Worm (Caenorhabditis elegans) whole organism, L2 larva: ENCODE results near the gene oops-1.
A peak's percentile ranks its signal among the peaks of the same experiment; 100 is the strongest.

Experiments used
- C34F6.9 ChIP-seq: fragments of 150-350 bp; optimal IDR thresholded peaks from 2 replicates; lab custom pipeline; 2014; ENCODE audit warnings: missing biosample characterization, missing genetic modification characterization
- F13H6.1 ChIP-seq: sonication (generic microtip); optimal IDR thresholded peaks from 2 replicates; lab custom pipeline; 2016; ENCODE audit warnings: missing genetic modification characterization, missing compliant biosample characterization
- R02D3.7 ChIP-seq: fragments of 150-350 bp; optimal IDR thresholded peaks from 2 replicates; lab custom pipeline; 2014; ENCODE audit warnings: missing biosample characterization, missing genetic modification characterization
- ZK546.5 ChIP-seq: sonication (generic microtip); optimal IDR thresholded peaks from 2 replicates; lab custom pipeline; 2017; ENCODE audit warnings: missing biosample characterization, missing genetic modification characterization
- ama-1 ChIP-seq: fragments of 150-350 bp; optimal IDR thresholded peaks from 2 replicates; lab custom pipeline; 2018; ENCODE audit warnings: inconsistent platforms
- ceh-82 ChIP-seq: fragments of 150-350 bp; optimal IDR thresholded peaks from 2 replicates; lab custom pipeline; 2014; ENCODE audit warnings: missing biosample characterization, missing genetic modification characterization
- crh-2 ChIP-seq: sonication (generic microtip); optimal IDR thresholded peaks from 2 replicates; lab custom pipeline; 2017; ENCODE audit warnings: missing biosample characterization, missing genetic modification characterization
- egl-27 ChIP-seq: sonication (generic microtip); optimal IDR thresholded peaks from 3 replicates; lab custom pipeline; 2017; ENCODE audit warnings: missing biosample characterization, missing genetic modification reagents, missing genetic modification characterization
- elt-1 ChIP-seq: fragments of 150-350 bp; optimal IDR thresholded peaks from 2 replicates; lab custom pipeline; 2014; ENCODE audit warnings: missing biosample characterization, missing genetic modification characterization
- fos-1 ChIP-seq: fragments of 150-350 bp; optimal IDR thresholded peaks from 2 replicates; lab custom pipeline; 2014; ENCODE audit warnings: missing biosample characterization, missing genetic modification characterization
- gmeb-1 ChIP-seq: fragments of 150-350 bp; optimal IDR thresholded peaks from 2 replicates; lab custom pipeline; 2014; ENCODE audit warnings: missing biosample characterization, missing genetic modification characterization
- lin-11 ChIP-seq: fragments of 150-350 bp; sonication (generic microtip); optimal IDR thresholded peaks from 2 replicates; lab custom pipeline; 2014; ENCODE audit warnings: missing biosample characterization, missing genetic modification characterization, inconsistent platforms, mixed read lengths
- lin-13 ChIP-seq: fragments of 150-350 bp; optimal IDR thresholded peaks from 2 replicates; lab custom pipeline; 2014; ENCODE audit warnings: missing biosample characterization, missing genetic modification reagents, missing genetic modification characterization
- lin-39 ChIP-seq: fragments of 150-350 bp; optimal IDR thresholded peaks from 2 replicates; lab custom pipeline; 2014; ENCODE audit warnings: missing biosample characterization, missing genetic modification reagents, missing genetic modification characterization
- lsy-2 ChIP-seq, 2 experiments: fragments of 150-350 bp in 1 of 2; sonication (generic microtip) in 1 of 2; optimal IDR thresholded peaks; 2 replicates each; lab custom pipeline; 2014 to 2017; ENCODE audit warnings: missing biosample characterization in 2 of 2, missing genetic modification characterization in 2 of 2
- mab-5 ChIP-seq: fragments of 150-350 bp; optimal IDR thresholded peaks from 2 replicates; lab custom pipeline; 2014; ENCODE audit warnings: missing biosample characterization, missing genetic modification characterization
- mdl-1 ChIP-seq, 2 experiments: fragments of 150-350 bp in 1 of 2; sonication (generic microtip) in 1 of 2; optimal IDR thresholded peaks; 2 replicates each; lab custom pipeline; 2017; ENCODE audit warnings: missing biosample characterization in 2 of 2, missing genetic modification characterization in 2 of 2
- nhr-10 ChIP-seq: sonication (generic microtip); optimal IDR thresholded peaks from 2 replicates; lab custom pipeline; 2017; ENCODE audit warnings: missing biosample characterization, missing genetic modification characterization
- nhr-12 ChIP-seq: fragments of 150-350 bp; optimal IDR thresholded peaks from 2 replicates; lab custom pipeline; 2014; ENCODE audit warnings: missing biosample characterization, missing genetic modification characterization
- nhr-129 ChIP-seq: fragments of 150-350 bp; optimal IDR thresholded peaks from 2 replicates; lab custom pipeline; 2014; ENCODE audit warnings: missing biosample characterization, missing genetic modification characterization
- nhr-237 ChIP-seq: fragments of 150-350 bp; optimal IDR thresholded peaks from 2 replicates; lab custom pipeline; 2014; ENCODE audit warnings: missing biosample characterization, missing genetic modification characterization
- nhr-25 ChIP-seq: fragments of 150-350 bp; sonication (generic microtip); optimal IDR thresholded peaks from 3 replicates; lab custom pipeline; 2014; ENCODE audit warnings: missing biosample characterization, missing genetic modification characterization
- nhr-6 ChIP-seq: fragments of 150-350 bp; optimal IDR thresholded peaks from 2 replicates; lab custom pipeline; 2014; ENCODE audit warnings: missing biosample characterization, missing genetic modification characterization
- peb-1 ChIP-seq: fragments of 150-350 bp; optimal IDR thresholded peaks from 2 replicates; lab custom pipeline; 2014; ENCODE audit warnings: missing biosample characterization, missing genetic modification characterization
- sem-4 ChIP-seq: fragments of 150-350 bp; optimal IDR thresholded peaks from 2 replicates; lab custom pipeline; 2014; ENCODE audit warnings: missing biosample characterization, missing genetic modification reagents, missing genetic modification characterization
- skn-1 ChIP-seq: sonication (generic microtip); optimal IDR thresholded peaks from 2 replicates; lab custom pipeline; 2017; ENCODE audit warnings: missing biosample characterization, missing genetic modification characterization
- sma-3 ChIP-seq: sonication (generic microtip); optimal IDR thresholded peaks from 2 replicates; lab custom pipeline; 2016; ENCODE audit warnings: missing genetic modification reagents, missing genetic modification characterization, missing compliant biosample characterization
- sma-9 ChIP-seq, 2 experiments: fragments of 150-350 bp in 1 of 2; sonication (generic microtip) in 1 of 2; optimal IDR thresholded peaks; 2 replicates each; lab custom pipeline; 2014 to 2016; ENCODE audit warnings: missing genetic modification characterization in 2 of 2, mild to moderate bottlenecking in 1 of 2, missing biosample characterization in 1 of 2, missing compliant biosample characterization in 1 of 2, missing genetic modification reagents in 1 of 2, moderate library complexity in 1 of 2
- snpc-4 ChIP-seq: fragments of 150-350 bp; optimal IDR thresholded peaks from 2 replicates; lab custom pipeline; 2014; ENCODE audit warnings: missing biosample characterization, missing genetic modification characterization
- unc-39 ChIP-seq: fragments of 150-350 bp; optimal IDR thresholded peaks from 2 replicates; lab custom pipeline; 2014; ENCODE audit warnings: missing biosample characterization, missing genetic modification characterization
- unc-55 ChIP-seq: fragments of 150-350 bp; sonication (generic microtip); optimal IDR thresholded peaks from 3 replicates; lab custom pipeline; 2014; ENCODE audit warnings: missing biosample characterization, missing genetic modification reagents, missing genetic modification characterization
- zag-1 ChIP-seq: fragments of 150-350 bp; optimal IDR thresholded peaks from 2 replicates; lab custom pipeline; 2014; ENCODE audit warnings: missing biosample characterization, missing genetic modification characterization
- ztf-11 ChIP-seq: sonication (generic microtip); optimal IDR thresholded peaks from 2 replicates; lab custom pipeline; 2017; ENCODE audit warnings: missing biosample characterization, missing genetic modification characterization
- ztf-4 ChIP-seq: fragments of 150-350 bp; optimal IDR thresholded peaks from 2 replicates; lab custom pipeline; 2014; ENCODE audit warnings: missing biosample characterization, missing genetic modification characterization

oops-1 gene

ce11 chrIV:5817459-5817858 is 3.5 kb upstream of the oops-1 start (continued):
- TF ChIP-seq egl-27 (peak; percentile 51), snpc-4 (tag; lab: Kevin White, UChicago) (no peak), unc-55 (peak; percentile 9)

- TF ChIP-seq crh-2 (no peak), lin-39 (tag; lab: Kevin White, UChicago) (no peak), mdl-1 (tag; optimal IDR thresholded peaks at IDR 0.05; lab: Kevin White, UChicago) (no peak), ztf-11 (tag; lab: Kevin White, UChicago) (no peak), nhr-129 (no peak), unc-39 (no peak), sma-9 (GFP tag; optimal IDR thresholded peaks at IDR 0.05; lab: Kevin White, UChicago) (no peak), sma-9 (tag; optimal IDR thresholded peaks at IDR 0.05; lab: Kevin White, UChicago) (no peak), gmeb-1 (tag; lab: Kevin White, UChicago) (no peak), egl-27 (no peak), lin-13 (GFP tag; lab: Kevin White, UChicago) (no peak), sma-3 (GFP tag; lab: Kevin White, UChicago) (no peak), ceh-82 (tag; lab: Kevin White, UChicago) (no peak), nhr-10 (tag; lab: Kevin White, UChicago) (no peak)
- TF ChIP-seq, all 48 proteins: peak for 0
Measured at ce11 chrIV:5816466-5816865, 2.5 kb upstream of the oops-1 start.

ce11 chrIV:5811079-5811622 is 2.8 kb downstream of the oops-1 start:
- peak; percentile 36 for TF ChIP-seq lin-39 (tag; lab: Kevin White, UChicago)
- TF ChIP-seq R02D3.7 (tag; lab: Kevin White, UChicago), result no peak

- no peak for TF ChIP-seq snpc-4 (tag; lab: Kevin White, UChicago)
- no peak for TF ChIP-seq peb-1
Measured at ce11 chrIV:5809733-5810132, 4.2 kb downstream of the oops-1 start.

ce11 chrIV:5806909-5807308 is 7.0 kb downstream of the oops-1 start, which contains the start of gene lntl-1:
TSS of gene lntl-1 (minus strand) at chrIV:5807093.
- peak in 1 of 2 experiments; percentile 57 for TF ChIP-seq lsy-2 (tag; optimal IDR thresholded peaks at IDR 0.05; lab: Kevin White, UChicago)
- TF ChIP-seq unc-55, result peak; percentile 18
- no peak for TF ChIP-seq egl-27
- no peak for TF ChIP-seq nhr-129
- no peak for TF ChIP-seq nhr-12 (tag; lab: Kevin White, UChicago)
- no peak for TF ChIP-seq crh-2
- no peak for TF ChIP-seq sma-9 (GFP tag; optimal IDR thresholded peaks at IDR 0.05; lab: Kevin White, UChicago)
- TF ChIP-seq sma-9 (tag; optimal IDR thresholded peaks at IDR 0.05; lab: Kevin White, UChicago), result no peak
- TF ChIP-seq ceh-82 (tag; lab: Kevin White, UChicago), result no peak
- TF ChIP-seq nhr-237, result no peak
- TF ChIP-seq sem-4, result no peak
- no peak for TF ChIP-seq F13H6.1 (tag; lab: Kevin White, UChicago)
- TF ChIP-seq, all 48 proteins: peak for 2

ce11 chrIV:5806348-5806747 is 7.6 kb downstream of the oops-1 start:
- TF ChIP-seq nhr-129, result no peak
- no peak for TF ChIP-seq elt-1 (tag; lab: Kevin White, UChicago)
- TF ChIP-seq mab-5, result no peak
- no peak for TF ChIP-seq skn-1 (tag; lab: Kevin White, UChicago)

- TF ChIP-seq nhr-6 (tag; lab: Kevin White, UChicago) (peak; percentile 61), crh-2 (peak; percentile 74), F13H6.1 (tag; lab: Kevin White, UChicago) (peak; percentile 34), ztf-4 (tag; lab: Kevin White, UChicago) (peak; percentile 25), nhr-25 (tag; lab: Kevin White, UChicago) (no peak), mdl-1 (tag; optimal IDR thresholded peaks at IDR 0.05; lab: Kevin White, UChicago) (peak in 1 of 2 experiments; percentile 52), C34F6.9 (tag; lab: Kevin White, UChicago) (peak; percentile 77), mab-5 (peak; percentile 4), fos-1 (peak; percentile 4), egl-27 (peak; percentile 38), zag-1 (tag; lab: Kevin White, UChicago) (peak; percentile 33), ceh-82 (tag; lab: Kevin White, UChicago) (no peak), lin-13 (GFP tag; lab: Kevin White, UChicago) (peak; percentile 7), nhr-10 (tag; lab: Kevin White, UChicago) (no peak), nhr-129 (peak; percentile 80), unc-55 (peak; percentile 83), lin-39 (tag; lab: Kevin White, UChicago) (no peak), lsy-2 (tag; optimal IDR thresholded peaks at IDR 0.05; lab: Kevin White, UChicago) (peak; percentile 79 to 95), ama-1 (lab: Kevin White, UChicago) (peak; percentile 47), ZK546.5 (tag; lab: Kevin White, UChicago) (no peak), lin-11 (tag; lab: Kevin White, UChicago) (peak; percentile 58)
- TF ChIP-seq, all 48 proteins: peak for 16
Measured at ce11 chrIV:5805477-5805876, 8.5 kb downstream of the oops-1 start.
